Fruit fly (Drosophila melanogaster): ENCODE results near the gene mRpS11.

The mRpS11 gene

DNA sequence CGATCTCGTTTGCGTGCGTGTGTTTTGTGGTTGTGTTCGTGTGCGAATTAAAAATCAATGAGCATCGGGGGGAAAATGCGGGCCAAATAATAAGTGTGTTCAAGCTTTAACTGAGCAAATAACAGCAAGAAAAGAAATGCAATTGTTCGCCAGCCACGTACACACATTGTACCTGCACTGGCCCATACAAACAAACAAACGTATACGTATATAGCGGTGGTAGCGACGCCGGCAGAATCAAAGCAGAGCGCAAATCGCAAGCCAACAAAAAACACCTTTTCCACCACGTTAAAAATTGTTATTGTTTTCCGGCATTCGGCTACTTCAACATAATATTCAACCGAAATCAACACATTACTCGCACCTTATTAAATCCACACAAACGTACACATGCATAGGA, 18.0 kb upstream of the mRpS11 start:
- no peak for TF ChIP-seq psq (optimal IDR thresholded peaks at IDR 0.05)
- no peak for TF ChIP-seq CG8478 (optimal IDR thresholded peaks at IDR 0.05)
- no peak for TF ChIP-seq Dll (optimal IDR thresholded peaks at IDR 0.05)
- no peak for TF ChIP-seq EcR (GFP tag; optimal IDR thresholded peaks at IDR 0.05)
- TF ChIP-seq usp (GFP tag; optimal IDR thresholded peaks at IDR 0.05) = no peak
- no peak for TF ChIP-seq pan (optimal IDR thresholded peaks at IDR 0.05)

DNA sequence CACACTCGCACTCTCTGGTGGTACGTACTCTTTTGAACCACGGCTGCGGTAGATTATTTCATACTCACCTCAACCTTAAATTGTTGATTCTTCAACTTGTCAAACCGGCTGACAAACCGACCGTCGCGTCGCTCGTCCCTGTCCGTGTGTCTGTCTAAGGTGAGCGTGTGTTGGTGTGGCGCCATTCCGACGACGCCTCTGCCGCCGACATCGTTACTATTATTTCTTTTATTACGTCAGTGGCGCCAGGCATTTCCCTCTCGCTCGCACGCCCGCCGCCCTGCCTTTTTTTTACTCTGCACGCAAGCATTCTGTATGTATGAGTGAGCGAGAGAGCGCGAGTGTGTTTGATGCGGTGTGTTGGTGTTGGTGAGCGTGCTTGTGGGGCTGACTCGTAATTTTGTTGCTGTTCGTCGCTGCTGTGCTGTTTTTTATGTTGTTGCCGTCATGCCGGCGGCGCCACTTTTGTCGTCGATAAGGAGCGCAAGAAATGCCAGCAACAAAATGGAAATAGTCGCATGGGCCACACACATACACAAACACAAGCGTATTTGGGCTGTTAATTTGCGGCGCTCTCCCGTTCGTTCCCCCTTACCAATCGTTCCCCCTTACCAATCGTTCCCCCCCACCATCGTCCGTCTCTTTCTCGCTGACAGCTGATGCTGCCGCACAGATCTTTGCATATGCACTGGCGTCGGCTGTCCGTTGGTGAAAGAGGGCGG, 16.2 kb upstream of the mRpS11 start:
- peak; percentile 77 for TF ChIP-seq CG8478 (optimal IDR thresholded peaks at IDR 0.05)
- peak; percentile 51 for TF ChIP-seq pan (optimal IDR thresholded peaks at IDR 0.05)
- TF ChIP-seq EcR (GFP tag; optimal IDR thresholded peaks at IDR 0.05) = no peak
- peak; percentile 97 for TF ChIP-seq Dll (optimal IDR thresholded peaks at IDR 0.05)
- TF ChIP-seq usp (GFP tag; optimal IDR thresholded peaks at IDR 0.05) = no peak
- TF ChIP-seq psq (optimal IDR thresholded peaks at IDR 0.05) = no peak

DNA sequence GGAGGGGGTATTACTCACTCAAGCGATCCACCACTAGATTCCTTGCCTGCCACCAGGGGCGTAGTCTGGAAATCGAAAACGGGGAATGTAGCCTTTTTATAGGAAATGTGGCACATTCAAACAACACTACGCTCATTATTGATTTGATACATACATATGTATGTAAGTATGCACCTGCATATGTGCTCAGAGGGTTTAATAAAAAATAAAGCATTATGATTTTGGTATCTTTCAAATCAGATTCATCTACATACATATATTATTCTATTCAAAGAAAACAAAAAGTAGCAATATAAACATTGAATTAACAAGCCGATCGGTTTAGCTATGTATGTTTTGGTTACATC, 15.7 kb upstream of the mRpS11 start:
- no peak for TF ChIP-seq CG8478 (optimal IDR thresholded peaks at IDR 0.05)
- TF ChIP-seq psq (optimal IDR thresholded peaks at IDR 0.05) = no peak

DNA sequence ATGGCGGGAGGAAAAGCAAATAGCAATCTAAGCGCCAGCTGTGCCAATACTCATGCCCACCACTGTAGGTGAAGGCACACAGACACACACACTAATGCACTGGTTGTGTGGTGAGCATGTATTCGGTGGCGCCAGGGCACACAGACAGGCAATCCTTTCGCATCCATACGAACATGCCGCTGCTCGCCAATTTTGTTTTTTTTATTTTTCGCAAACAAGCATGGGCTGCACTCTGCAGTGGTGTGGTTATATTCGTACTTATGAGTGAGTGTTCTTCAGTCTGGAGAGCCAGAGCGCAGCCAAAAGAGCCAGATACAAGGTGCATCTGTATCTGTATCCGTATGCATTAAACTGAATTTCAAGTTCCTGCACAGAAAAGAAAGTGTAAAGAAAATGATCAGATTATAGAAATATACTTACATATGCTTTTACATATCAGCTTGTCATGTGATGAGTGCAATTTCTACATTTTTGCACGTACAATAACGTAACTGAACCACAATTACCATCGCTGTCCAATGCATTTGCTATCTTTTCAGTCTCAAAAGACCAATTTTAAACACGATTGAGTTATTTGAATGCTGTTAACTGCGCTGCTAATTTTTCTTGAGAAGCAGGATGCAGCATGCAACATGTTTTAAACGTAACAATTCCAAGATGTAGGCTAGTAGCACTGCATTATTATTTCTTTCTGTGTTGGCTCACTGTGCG, 13.3 kb upstream of the mRpS11 start:
- TF ChIP-seq EcR (GFP tag; optimal IDR thresholded peaks at IDR 0.05) (no peak), Dll (optimal IDR thresholded peaks at IDR 0.05) (no peak), pan (optimal IDR thresholded peaks at IDR 0.05) (no peak), psq (optimal IDR thresholded peaks at IDR 0.05) (no peak), CG8478 (optimal IDR thresholded peaks at IDR 0.05) (no peak), usp (GFP tag; optimal IDR thresholded peaks at IDR 0.05) (no peak)

DNA sequence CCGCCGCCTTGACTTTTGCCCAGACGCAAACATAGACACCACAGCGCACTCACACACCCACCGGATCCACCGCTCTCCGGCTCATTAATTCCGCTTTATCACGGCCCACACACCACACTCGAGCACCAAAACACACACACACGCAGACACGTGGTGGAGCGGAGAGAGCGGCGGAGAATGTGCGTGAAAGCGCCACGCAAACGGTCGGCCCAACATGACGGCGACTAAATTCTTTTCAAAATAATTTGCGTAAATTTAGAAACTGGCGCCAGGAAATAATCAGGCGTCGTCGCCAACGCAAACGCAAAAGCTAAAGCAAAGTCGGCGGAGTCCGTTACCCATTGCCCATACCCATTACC, 12.7 kb upstream of the mRpS11 start:
- no peak for TF ChIP-seq usp (GFP tag; optimal IDR thresholded peaks at IDR 0.05)
- no peak for TF ChIP-seq pan (optimal IDR thresholded peaks at IDR 0.05)
- no peak for TF ChIP-seq EcR (GFP tag; optimal IDR thresholded peaks at IDR 0.05)
- no peak for TF ChIP-seq CG8478 (optimal IDR thresholded peaks at IDR 0.05)
- no peak for TF ChIP-seq Dll (optimal IDR thresholded peaks at IDR 0.05)
- no peak for TF ChIP-seq psq (optimal IDR thresholded peaks at IDR 0.05)

DNA sequence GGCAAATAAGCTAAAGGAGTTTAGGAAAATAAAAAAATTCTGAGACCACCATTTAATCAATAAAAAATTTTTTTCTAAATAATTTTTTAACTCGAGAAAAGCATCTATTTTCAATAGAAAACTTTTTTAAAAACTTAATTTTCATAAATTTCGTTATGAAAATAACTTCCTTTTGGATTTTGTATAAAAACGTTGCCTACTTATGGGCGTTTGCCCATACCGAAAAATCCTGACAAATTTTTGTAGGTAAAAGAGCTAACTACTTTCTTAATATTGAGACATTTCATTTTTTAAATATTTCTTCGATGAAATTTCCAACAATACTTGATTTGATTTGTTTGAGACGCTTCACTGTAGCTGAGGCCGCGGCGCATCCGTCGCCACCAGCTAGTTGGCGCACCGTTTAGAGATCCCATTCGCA, 12.3 kb upstream of the mRpS11 start:
- TF ChIP-seq CG8478 (optimal IDR thresholded peaks at IDR 0.05) (no peak), usp (GFP tag; optimal IDR thresholded peaks at IDR 0.05) (no peak), psq (optimal IDR thresholded peaks at IDR 0.05) (no peak), Dll (optimal IDR thresholded peaks at IDR 0.05) (no peak), EcR (GFP tag; optimal IDR thresholded peaks at IDR 0.05) (no peak), pan (optimal IDR thresholded peaks at IDR 0.05) (no peak)

DNA sequence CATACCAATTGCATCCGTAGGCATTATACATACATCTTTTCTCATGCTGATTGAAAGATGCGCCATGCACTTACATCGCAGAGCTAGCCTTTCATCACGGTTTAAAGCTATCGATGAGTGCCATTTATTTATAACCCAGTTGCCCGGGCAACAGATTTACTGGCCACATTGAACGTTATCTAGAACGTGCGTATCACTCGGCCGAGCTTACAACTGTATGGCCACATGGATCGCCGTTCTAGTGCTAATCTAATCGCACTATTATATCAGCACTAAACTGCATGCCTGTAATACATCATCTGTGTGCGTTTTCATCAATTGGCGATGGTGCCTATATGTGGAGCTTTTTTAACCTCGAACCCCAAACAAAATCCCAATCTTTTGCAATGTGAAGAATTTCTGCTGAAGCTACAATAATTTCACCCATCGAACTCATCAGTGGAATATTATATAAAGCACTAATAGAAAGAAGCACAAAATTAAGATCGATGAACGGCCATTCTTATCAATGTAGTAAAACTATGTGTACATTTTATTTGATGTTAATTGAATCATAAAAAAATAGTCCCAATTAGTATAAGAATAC, 11.6 kb upstream of the mRpS11 start:
- TF ChIP-seq usp (GFP tag; optimal IDR thresholded peaks at IDR 0.05) = no peak
- TF ChIP-seq pan (optimal IDR thresholded peaks at IDR 0.05) = no peak
- TF ChIP-seq CG8478 (optimal IDR thresholded peaks at IDR 0.05) = no peak
- no peak for TF ChIP-seq psq (optimal IDR thresholded peaks at IDR 0.05)
- TF ChIP-seq EcR (GFP tag; optimal IDR thresholded peaks at IDR 0.05) = no peak
- TF ChIP-seq Dll (optimal IDR thresholded peaks at IDR 0.05) = no peak

DNA sequence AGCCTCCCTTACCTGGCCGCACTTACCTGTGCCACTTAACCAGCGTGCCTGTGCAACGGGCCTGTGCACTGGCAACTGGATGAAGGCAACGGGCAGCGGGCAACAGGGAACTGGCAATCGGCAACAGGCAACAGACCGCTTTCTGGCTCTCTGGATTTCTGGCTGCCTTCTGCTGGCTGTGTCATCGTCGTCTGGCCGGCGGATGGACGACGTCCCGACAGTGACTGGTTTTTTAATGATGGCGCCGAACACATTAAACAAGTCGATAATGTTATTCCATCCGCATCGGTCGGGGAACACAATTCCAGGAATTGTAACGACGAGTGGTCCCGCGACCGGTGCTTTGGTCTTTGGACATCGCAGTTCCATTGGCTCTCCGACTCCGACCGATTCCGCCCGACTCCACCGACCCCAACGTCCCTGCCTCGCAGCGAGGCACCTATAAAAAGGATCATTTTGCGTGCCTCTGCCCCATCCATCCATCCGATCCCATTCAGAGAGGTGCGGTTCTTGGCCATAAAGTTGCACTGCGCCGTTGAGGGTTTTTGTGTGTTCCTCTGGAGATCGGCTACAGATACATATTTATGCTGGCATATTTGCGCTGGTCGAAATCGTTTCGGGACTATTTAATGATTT, 10.7 kb upstream of the mRpS11 start:
- TF ChIP-seq usp (GFP tag; optimal IDR thresholded peaks at IDR 0.05) (no peak), Dll (optimal IDR thresholded peaks at IDR 0.05) (peak; percentile 13)

DNA sequence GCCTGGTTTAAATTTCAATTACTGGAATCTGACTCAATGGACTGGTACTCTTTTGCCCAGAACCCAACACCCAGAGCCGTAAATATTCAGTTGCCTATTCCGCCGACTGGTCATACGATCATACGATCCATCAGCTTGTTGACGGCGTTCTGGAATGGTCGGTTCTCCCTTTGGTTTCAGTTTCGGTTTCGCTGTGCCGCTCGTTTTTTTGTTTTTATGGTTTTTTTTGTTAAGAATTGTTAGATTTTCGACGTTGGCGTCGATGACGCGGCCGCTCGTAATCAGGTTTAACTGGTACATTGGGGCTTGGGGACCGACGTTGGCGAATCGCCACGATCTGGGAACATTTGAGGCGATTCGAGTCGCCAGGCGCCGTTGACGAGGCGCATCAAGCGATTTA, 9.8 kb upstream of the mRpS11 start:
- TF ChIP-seq EcR (GFP tag; optimal IDR thresholded peaks at IDR 0.05) (no peak), Dll (optimal IDR thresholded peaks at IDR 0.05) (no peak), usp (GFP tag; optimal IDR thresholded peaks at IDR 0.05) (no peak), pan (optimal IDR thresholded peaks at IDR 0.05) (no peak)

DNA sequence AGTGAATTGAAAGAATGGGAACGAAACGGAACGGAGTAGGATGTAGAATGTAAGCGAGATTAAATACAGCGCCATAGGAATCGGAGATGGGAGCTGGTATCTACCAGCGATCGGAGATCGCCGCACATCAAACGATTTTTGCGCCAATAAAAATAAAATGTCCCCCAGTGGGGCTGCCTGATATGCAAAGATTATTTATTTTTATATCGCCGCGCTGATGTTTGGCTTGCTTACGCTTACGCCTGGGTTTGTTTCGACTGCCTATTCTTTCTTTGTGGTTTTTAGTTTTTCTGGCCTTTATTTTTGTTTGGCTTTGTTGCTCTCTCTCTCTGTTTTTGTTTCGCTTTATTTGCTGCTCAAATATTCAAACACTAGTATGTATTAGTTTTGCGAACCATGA, 8.8 kb upstream of the mRpS11 start:
- TF ChIP-seq CG8478 (optimal IDR thresholded peaks at IDR 0.05) (no peak), psq (optimal IDR thresholded peaks at IDR 0.05) (no peak), pan (optimal IDR thresholded peaks at IDR 0.05) (no peak), Dll (optimal IDR thresholded peaks at IDR 0.05) (no peak), EcR (GFP tag; optimal IDR thresholded peaks at IDR 0.05) (no peak), usp (GFP tag; optimal IDR thresholded peaks at IDR 0.05) (no peak)

DNA sequence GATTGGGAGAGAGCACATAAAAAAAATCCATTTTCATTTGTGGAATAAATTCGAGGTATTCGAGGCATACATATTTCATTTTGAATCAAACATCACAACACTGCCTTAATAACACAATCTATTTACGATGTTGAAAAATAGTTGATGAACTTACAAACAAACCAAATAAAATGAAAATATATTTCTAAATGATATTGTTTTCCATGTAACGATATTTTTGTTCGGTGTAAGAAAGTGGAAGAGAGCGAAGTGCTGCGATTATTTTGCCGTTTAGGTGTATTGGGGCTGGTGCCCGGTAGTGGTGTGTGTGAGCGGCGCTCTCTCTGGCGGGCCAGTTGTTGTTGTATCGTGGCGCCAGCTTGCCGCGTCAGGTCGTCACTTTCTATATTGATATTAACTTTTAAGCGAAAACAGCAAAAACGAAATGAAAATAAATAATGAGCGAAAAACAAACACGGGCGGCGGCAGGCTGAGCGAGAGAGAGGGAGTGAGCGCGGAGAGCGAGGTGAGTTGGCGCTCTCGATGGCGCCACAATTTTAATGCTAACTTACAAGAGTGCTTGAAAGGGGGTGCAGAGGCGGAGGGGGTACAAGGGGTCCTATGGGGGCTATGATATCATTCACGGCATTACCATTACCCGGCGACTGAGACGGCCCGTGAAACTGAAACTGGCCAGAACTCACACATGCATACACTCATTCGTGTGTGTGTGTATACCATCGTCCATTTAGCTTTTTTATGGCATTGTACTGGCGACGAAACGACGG, 7.3 kb upstream of the mRpS11 start:
- TF ChIP-seq Dll (optimal IDR thresholded peaks at IDR 0.05) = peak; percentile 95
- TF ChIP-seq CG8478 (optimal IDR thresholded peaks at IDR 0.05) = no peak

DNA sequence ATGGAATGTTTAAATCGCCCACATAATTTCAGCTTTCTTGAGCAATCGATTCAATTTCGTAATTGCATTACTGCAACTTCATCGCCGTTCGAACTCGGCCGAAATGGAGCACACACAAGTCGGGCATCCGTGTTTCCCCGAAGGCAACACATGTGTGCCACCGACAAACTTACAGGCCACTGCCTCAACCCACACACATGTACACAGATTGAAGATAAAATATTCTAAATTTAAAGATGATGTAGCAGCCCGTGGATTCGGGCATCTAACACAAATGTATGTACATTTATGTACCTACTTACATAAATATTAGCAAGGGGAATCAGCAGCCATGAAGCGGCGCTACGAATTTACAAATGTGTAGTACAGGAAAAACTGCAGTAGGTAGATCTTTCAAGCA, 6.5 kb upstream of the mRpS11 start:
- no peak for TF ChIP-seq Dll (optimal IDR thresholded peaks at IDR 0.05)
- no peak for TF ChIP-seq usp (GFP tag; optimal IDR thresholded peaks at IDR 0.05)
- no peak for TF ChIP-seq psq (optimal IDR thresholded peaks at IDR 0.05)
